Worm (Caenorhabditis elegans) whole organism, early embryonic: Measurements from ENCODE around the gene ref-2.

Source experiments
- B0310.2 ChIP-seq: sonication (generic microtip); optimal IDR thresholded peaks from 2 replicates; lab custom pipeline; 2016; ENCODE audit warnings: mild to moderate bottlenecking, missing genetic modification characterization, missing compliant biosample characterization
- F13C5.2 ChIP-seq: sonication (generic microtip); optimal IDR thresholded peaks from 2 replicates; lab custom pipeline; 2017; ENCODE audit warnings: mild to moderate bottlenecking, missing genetic modification characterization, inconsistent platforms, missing compliant biosample characterization
- aly-1 ChIP-seq: sonication (generic microtip); optimal IDR thresholded peaks from 2 replicates; lab custom pipeline; 2016; ENCODE audit warnings: missing genetic modification characterization, missing compliant biosample characterization
- ama-1 ChIP-seq: fragments of 150-350 bp; optimal IDR thresholded peaks from 2 replicates; lab custom pipeline; 2014
- ceh-13 ChIP-seq: fragments of 200-800 bp; sonication (Bioruptor generic); optimal IDR thresholded peaks from 2 replicates; lab custom pipeline; 2018; ENCODE audit warnings: mild to moderate bottlenecking, missing genetic modification characterization, missing compliant biosample characterization
- ceh-36 ChIP-seq: sonication (generic microtip); optimal IDR thresholded peaks from 2 replicates; lab custom pipeline; 2016; ENCODE audit warnings: missing genetic modification characterization, inconsistent platforms, missing compliant biosample characterization
- ets-7 ChIP-seq: sonication (generic microtip); optimal IDR thresholded peaks from 2 replicates; lab custom pipeline; 2016; ENCODE audit warnings: missing genotype, missing genetic modification characterization, missing compliant biosample characterization
- flt-1 ChIP-seq: fragments of 200-800 bp; sonication (Bioruptor generic); IDR thresholded peaks from 2 replicates; pipeline ENCODE4 v1.3.6; 2022; ENCODE audit warnings: missing genetic modification characterization, missing compliant biosample characterization
- hmbx-1 ChIP-seq: sonication (generic microtip); optimal IDR thresholded peaks from 2 replicates; lab custom pipeline; 2016; ENCODE audit warnings: mild to moderate bottlenecking, missing genetic modification characterization, missing compliant biosample characterization
- hmg-4 ChIP-seq: fragments of 200-800 bp; sonication (Bioruptor generic); optimal IDR thresholded peaks from 2 replicates; lab custom pipeline; 2018; ENCODE audit warnings: mild to moderate bottlenecking, missing genetic modification characterization, missing compliant biosample characterization
- hnd-1 ChIP-seq: sonication (generic microtip); optimal IDR thresholded peaks from 2 replicates; lab custom pipeline; 2016; ENCODE audit warnings: missing genetic modification characterization, missing compliant biosample characterization
- pes-1 ChIP-seq: fragments of 200-800 bp; sonication (Bioruptor generic); IDR thresholded peaks from 2 replicates; pipeline ENCODE4 v1.3.6; 2022; ENCODE audit warnings: missing genetic modification reagents, missing genetic modification characterization, missing compliant biosample characterization
- scrt-1 ChIP-seq: fragments of 200-800 bp; sonication (Bioruptor generic); IDR thresholded peaks from 2 replicates; pipeline ENCODE4 v1.3.6; 2022; ENCODE audit warnings: missing genetic modification characterization, missing compliant biosample characterization
- sea-1 ChIP-seq: fragments of 200-800 bp; sonication (Bioruptor generic); conservative IDR thresholded peaks from 2 replicates; pipeline ENCODE4 v1.3.6; 2022; ENCODE audit warnings: missing genetic modification characterization, missing compliant biosample characterization
- tbx-11 ChIP-seq: fragments of 200-800 bp; sonication (Bioruptor generic); IDR thresholded peaks from 2 replicates; pipeline ENCODE4 v1.3.6; 2022; ENCODE audit warnings: missing genetic modification characterization, missing compliant biosample characterization
- tbx-37 ChIP-seq: fragments of 200-800 bp; sonication (Bioruptor generic); conservative IDR thresholded peaks from 2 replicates; pipeline ENCODE4 v1.3.6; 2022; ENCODE audit warnings: missing genetic modification reagents, missing genetic modification characterization, missing compliant biosample characterization
- tra-4 ChIP-seq: sonication (generic microtip); optimal IDR thresholded peaks from 2 replicates; lab custom pipeline; 2017; ENCODE audit warnings: missing genetic modification characterization, missing compliant biosample characterization

ref-2 gene

ce11 chrX:7739353-7739752 is 4.7 kb upstream of the ref-2 start, which contains the start of gene K09F5.1:
K09F5.1 (plus strand) TSS chrX:7739653.
- TF ChIP-seq B0310.2: no peak
- TF ChIP-seq hnd-1 (tag; lab: Kevin White, UChicago): no peak
- no peak for TF ChIP-seq hmbx-1 (tag; lab: Kevin White, UChicago)
- TF ChIP-seq ceh-36 (tag; lab: Kevin White, UChicago): no peak
- TF ChIP-seq F13C5.2 (tag; lab: Kevin White, UChicago): no peak
- no peak for TF ChIP-seq sea-1 (GFP tag; lab: Robert Waterston, UW)
- no peak for TF ChIP-seq ama-1 (lab: Kevin White, UChicago)

- TF ChIP-seq hmbx-1 (tag; lab: Kevin White, UChicago) (no peak), ceh-36 (tag; lab: Kevin White, UChicago) (no peak), sea-1 (GFP tag; lab: Robert Waterston, UW) (no peak), scrt-1 (no peak), tbx-37 (GFP tag; lab: Robert Waterston, UW) (no peak), B0310.2 (no peak), ceh-13 (no peak), aly-1 (tag; lab: Kevin White, UChicago) (no peak)
Measured at ce11 chrX:7745386-7745785, 1.3 kb downstream of the ref-2 start.

ce11 chrX:7750084-7750483 is 6.0 kb downstream of the ref-2 start:
- no peak for TF ChIP-seq ceh-36 (tag; lab: Kevin White, UChicago)
- TF ChIP-seq F13C5.2 (tag; lab: Kevin White, UChicago): no peak
- TF ChIP-seq tbx-37 (GFP tag; lab: Robert Waterston, UW): no peak
- TF ChIP-seq hnd-1 (tag; lab: Kevin White, UChicago): no peak
- TF ChIP-seq ets-7 (tag; lab: Kevin White, UChicago): no peak
- no peak for TF ChIP-seq scrt-1
- no peak for TF ChIP-seq ama-1 (lab: Kevin White, UChicago)
- no peak for TF ChIP-seq tra-4
- TF ChIP-seq B0310.2: no peak
- no peak for TF ChIP-seq ceh-13
- TF ChIP-seq hmbx-1 (tag; lab: Kevin White, UChicago): no peak
- no peak for TF ChIP-seq flt-1 (GFP tag; lab: Robert Waterston, UW)
- TF ChIP-seq pes-1 (GFP tag; lab: Robert Waterston, UW): no peak
- no peak for TF ChIP-seq sea-1 (GFP tag; lab: Robert Waterston, UW)
- TF ChIP-seq hmg-4 (GFP tag; lab: Kevin White, UChicago): no peak
- TF ChIP-seq tbx-11 (GFP tag; lab: Robert Waterston, UW): no peak
- TF ChIP-seq aly-1 (tag; lab: Kevin White, UChicago): no peak

ce11 chrX:7752770-7753169 is 8.7 kb downstream of the ref-2 start, which contains the start of gene deg-1:
deg-1 (plus strand) TSS chrX:7753070.
- TF ChIP-seq flt-1 (GFP tag; lab: Robert Waterston, UW) (no peak), F13C5.2 (tag; lab: Kevin White, UChicago) (no peak), B0310.2 (no peak), tra-4 (no peak), tbx-37 (GFP tag; lab: Robert Waterston, UW) (no peak), ama-1 (lab: Kevin White, UChicago) (no peak), hmg-4 (GFP tag; lab: Kevin White, UChicago) (no peak), ceh-13 (no peak), pes-1 (GFP tag; lab: Robert Waterston, UW) (no peak), ceh-36 (tag; lab: Kevin White, UChicago) (no peak), hmbx-1 (tag; lab: Kevin White, UChicago) (no peak), hnd-1 (tag; lab: Kevin White, UChicago) (no peak), ets-7 (tag; lab: Kevin White, UChicago) (no peak), aly-1 (tag; lab: Kevin White, UChicago) (no peak), scrt-1 (no peak)

ce11 chrX:7773714-7774318 is 29.8 kb downstream of the ref-2 start:
- 0 out of 2 replicates have a peak, but pooled peaks have one; percentile 41 for TF ChIP-seq pes-1 (GFP tag; lab: Robert Waterston, UW)
- no peak for TF ChIP-seq ceh-13

ce11 chrX:7776509-7777001 is 32.5 kb downstream of the ref-2 start, which contains the start of gene mec-7:
mec-7 (minus strand) TSS chrX:7776689.
- TF ChIP-seq tbx-11 (GFP tag; lab: Robert Waterston, UW): no peak
- no peak for TF ChIP-seq ama-1 (lab: Kevin White, UChicago)
- TF ChIP-seq pes-1 (GFP tag; lab: Robert Waterston, UW): no peak
- TF ChIP-seq hnd-1 (tag; lab: Kevin White, UChicago): no peak
- no peak for TF ChIP-seq tbx-37 (GFP tag; lab: Robert Waterston, UW)
- TF ChIP-seq hmg-4 (GFP tag; lab: Kevin White, UChicago): no peak
- TF ChIP-seq hmbx-1 (tag; lab: Kevin White, UChicago): no peak

ce11 chrX:7778786-7779185 is 34.7 kb downstream of the ref-2 start:
- no peak for TF ChIP-seq hmg-4 (GFP tag; lab: Kevin White, UChicago)
- no peak for TF ChIP-seq ceh-13
- no peak for TF ChIP-seq flt-1 (GFP tag; lab: Robert Waterston, UW)
- no peak for TF ChIP-seq tbx-11 (GFP tag; lab: Robert Waterston, UW)
- TF ChIP-seq hmbx-1 (tag; lab: Kevin White, UChicago): no peak
- no peak for TF ChIP-seq ceh-36 (tag; lab: Kevin White, UChicago)
- TF ChIP-seq hnd-1 (tag; lab: Kevin White, UChicago): no peak
- TF ChIP-seq tbx-37 (GFP tag; lab: Robert Waterston, UW): no peak
- TF ChIP-seq sea-1 (GFP tag; lab: Robert Waterston, UW): no peak
- TF ChIP-seq tra-4: no peak
- TF ChIP-seq ets-7 (tag; lab: Kevin White, UChicago): no peak
- no peak for TF ChIP-seq aly-1 (tag; lab: Kevin White, UChicago)
- no peak for TF ChIP-seq ama-1 (lab: Kevin White, UChicago)
- no peak for TF ChIP-seq pes-1 (GFP tag; lab: Robert Waterston, UW)
- no peak for TF ChIP-seq B0310.2
- TF ChIP-seq scrt-1: no peak
- TF ChIP-seq F13C5.2 (tag; lab: Kevin White, UChicago): no peak
